Worm (Caenorhabditis elegans) whole organism, L4/young adult: ENCODE measurements around the gene F21C10.7.

Experiments used
- W03F9.2 ChIP-seq: fragments of 150-350 bp; optimal IDR thresholded peaks from 2 replicates; lab custom pipeline; 2014; ENCODE audit warnings: missing biosample characterization, missing genetic modification characterization
- him-1 ChIP-seq: sonication (generic microtip); optimal IDR thresholded peaks from 2 replicates; lab custom pipeline; 2016; ENCODE audit warnings: missing genotype, missing genetic modification reagents, missing genetic modification characterization, missing compliant biosample characterization

DNA sequence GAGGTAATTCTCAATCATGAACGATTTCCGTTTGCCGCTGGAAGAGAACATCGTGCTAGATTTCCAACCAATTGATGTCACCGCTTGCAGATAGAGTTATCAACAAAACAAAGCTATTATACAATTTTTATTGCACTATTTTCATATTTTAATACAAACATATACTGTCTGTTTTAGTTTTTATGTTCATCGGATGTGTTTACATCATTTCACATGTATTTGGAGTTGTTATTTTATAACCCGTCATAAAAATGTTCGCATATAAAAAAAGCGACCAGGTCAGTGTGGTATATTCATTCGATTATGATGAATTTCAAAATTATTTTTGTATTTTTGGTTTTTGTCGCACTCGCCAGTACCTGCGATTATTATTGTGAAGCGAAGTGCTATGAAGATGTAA lies 10.6 kb downstream of the F21C10.7 start, which contains the start of gene F21C10.11:
- TF ChIP-seq him-1 (tag; lab: Kevin White, UChicago) (no peak), W03F9.2 (no peak)
